Worm (Caenorhabditis elegans) whole organism, L4 larva: ENCODE measurements around the gene Y43F8C.13.

Experiments
- Y5F2A.4 ChIP-seq: fragments of 200-800 bp; sonication (Bioruptor generic); optimal IDR thresholded peaks from 2 replicates; lab custom pipeline; 2018; ENCODE audit warnings: mild to moderate bottlenecking, missing genetic modification characterization, missing compliant biosample characterization
- ZK546.5 ChIP-seq, 2 experiments: sonication (generic microtip); optimal IDR thresholded peaks; 2 replicates each; lab custom pipeline; 2017; ENCODE audit warnings: missing biosample characterization in 2 of 2, missing genetic modification characterization in 2 of 2
- ceh-28 ChIP-seq: fragments of 150-350 bp; optimal IDR thresholded peaks from 2 replicates; lab custom pipeline; 2014; ENCODE audit warnings: missing biosample characterization, missing genetic modification reagents, missing genetic modification characterization
- egl-43 ChIP-seq: fragments of 200-800 bp; sonication (Bioruptor generic); IDR thresholded peaks from 2 replicates; pipeline ENCODE4 v1.3.6; 2022; ENCODE audit warnings: missing genetic modification reagents, missing genetic modification characterization, missing compliant biosample characterization
- hlh-30 ChIP-seq: sonication (generic microtip); optimal IDR thresholded peaks from 2 replicates; lab custom pipeline; 2017; ENCODE audit warnings: antibody characterized with exemption, mild to moderate bottlenecking, missing genetic modification characterization, missing compliant biosample characterization; ENCODE audit not compliant: insufficient read depth
- jun-1 ChIP-seq: fragments of 150-350 bp; optimal IDR thresholded peaks from 2 replicates; lab custom pipeline; 2014; ENCODE audit warnings: missing biosample characterization, missing genetic modification reagents, missing genetic modification characterization
- lir-3 ChIP-seq: sonication (generic microtip); optimal IDR thresholded peaks from 2 replicates; lab custom pipeline; 2016; ENCODE audit warnings: mild to moderate bottlenecking, missing genetic modification characterization, missing compliant biosample characterization
- mdt-29 ChIP-seq: fragments of 200-800 bp; sonication (Bioruptor generic); IDR thresholded peaks from 2 replicates; pipeline ENCODE4 v1.3.6; 2022; ENCODE audit warnings: missing genetic modification reagents, missing genetic modification characterization, missing compliant biosample characterization
- nhr-237 ChIP-seq: sonication (generic microtip); optimal IDR thresholded peaks from 2 replicates; lab custom pipeline; 2017; ENCODE audit warnings: missing biosample characterization, missing genetic modification characterization
- pha-4 ChIP-seq, 2 experiments: fragments of 150-350 bp in 1 of 2; fragments of 200-800 bp in 1 of 2; sonication (Bioruptor generic) in 1 of 2; IDR thresholded peaks in 1 of 2; optimal IDR thresholded peaks in 1 of 2; 2 replicates each; pipeline versions ENCODE4 v1.3.6 to Lab custom; 2014 to 2022; ENCODE audit warnings: missing genetic modification characterization in 2 of 2, missing genetic modification reagents in 2 of 2, missing biosample characterization in 1 of 2, missing compliant biosample characterization in 1 of 2
- pqm-1 ChIP-seq: sonication (generic microtip); optimal IDR thresholded peaks from 2 replicates; lab custom pipeline; 2017; ENCODE audit warnings: missing biosample characterization, missing genetic modification characterization

ce11 chrV:19741651-19742050 is 44.5 kb upstream of the Y43F8C.13 start, which contains the start of gene W04E12.3:
- no peak for TF ChIP-seq egl-43
- no peak for TF ChIP-seq mdt-29 (GFP tag; lab: Robert Waterston, UW)
- TF ChIP-seq lir-3 (tag; lab: Kevin White, UChicago), result no peak
- no peak for TF ChIP-seq ceh-28 (tag; lab: Kevin White, UChicago)
- TF ChIP-seq Y5F2A.4 (GFP tag; lab: Kevin White, UChicago), result no peak
- TF ChIP-seq nhr-237 (tag; lab: Kevin White, UChicago), result no peak
- no peak for TF ChIP-seq pha-4 (GFP tag; IDR thresholded peaks at IDR 0.05; lab: Robert Waterston, UW)
- TF ChIP-seq pha-4 (tag; optimal IDR thresholded peaks at IDR 0.05; lab: Kevin White, UChicago), result no peak
- no peak for TF ChIP-seq hlh-30 (tag; lab: Kevin White, UChicago)
- TF ChIP-seq ZK546.5 (tag; optimal IDR thresholded peaks at IDR 0.05; lab: Kevin White, UChicago), result no peak
- no peak for TF ChIP-seq jun-1 (tag; lab: Kevin White, UChicago)
- TF ChIP-seq pqm-1, result no peak
